Worm (Caenorhabditis elegans): ENCODE results near the gene pfd-5.

- peak; percentile 13 for TF ChIP-seq hlh-30 (tag; optimal IDR thresholded peaks at IDR 0.05; ENCODE audit: insufficient read depth)
- TF ChIP-seq mep-1 (tag; optimal IDR thresholded peaks at IDR 0.05), result no peak
- no peak for TF ChIP-seq saeg-2 (GFP tag; IDR thresholded peaks at IDR 0.05)
- no peak for TF ChIP-seq fkh-10 (GFP tag; optimal IDR thresholded peaks at IDR 0.05)
- TF ChIP-seq unc-130 (GFP tag; optimal IDR thresholded peaks at IDR 0.05), result no peak
- TF ChIP-seq dmd-9 (GFP tag; IDR thresholded peaks at IDR 0.05), result no peak
- no peak for TF ChIP-seq ceh-62 (tag; optimal IDR thresholded peaks at IDR 0.05)
- peak; percentile 62 for TF ChIP-seq nhr-28 (tag; optimal IDR thresholded peaks at IDR 0.05)
- no peak for TF ChIP-seq cey-2 (tag; optimal IDR thresholded peaks at IDR 0.05; ENCODE audit: borderline replicate concordance, insufficient read depth)
- no peak for TF ChIP-seq mdl-1 (tag; optimal IDR thresholded peaks at IDR 0.05)
These were observed 10.2 kb downstream of the pfd-5 start, which contains the start of the genes F37C12.21 and F37C12.10 for ce11 chrIII:7188300-7189052.
